Worm (Caenorhabditis elegans) whole organism, L4 larva: ENCODE results near the gene C16C10.8.

Source experiments
- F37D6.2 ChIP-seq: sonication (generic microtip); optimal IDR thresholded peaks from 2 replicates; lab custom pipeline; 2016; ENCODE audit warnings: mild to moderate bottlenecking, missing genetic modification characterization, missing compliant biosample characterization
- T20F7.1 ChIP-seq: fragments of 200-800 bp; sonication (Bioruptor generic); optimal IDR thresholded peaks from 2 replicates; lab custom pipeline; 2018; ENCODE audit warnings: mild to moderate bottlenecking, missing genetic modification characterization, missing compliant biosample characterization
- T26A8.4 ChIP-seq: fragments of 200-800 bp; sonication (Bioruptor generic); IDR thresholded peaks from 2 replicates; pipeline ENCODE4 v1.3.6; 2022; ENCODE audit warnings: missing genetic modification characterization, missing compliant biosample characterization
- Y105C5A.15 ChIP-seq: fragments of 200-800 bp; sonication (Bioruptor generic); IDR thresholded peaks from 2 replicates; pipeline ENCODE4 v1.3.6; 2022; ENCODE audit warnings: missing genetic modification characterization, missing compliant biosample characterization
- Y5F2A.4 ChIP-seq: fragments of 200-800 bp; sonication (Bioruptor generic); optimal IDR thresholded peaks from 2 replicates; lab custom pipeline; 2018; ENCODE audit warnings: mild to moderate bottlenecking, missing genetic modification characterization, missing compliant biosample characterization
- ZK337.2 ChIP-seq: fragments of 200-800 bp; sonication (Bioruptor generic); IDR thresholded peaks from 2 replicates; pipeline ENCODE4 v1.3.6; 2022; ENCODE audit warnings: missing genetic modification reagents, missing genetic modification characterization, missing compliant biosample characterization
- aha-1 ChIP-seq: fragments of 150-350 bp; peaks from one replicate; lab custom pipeline; 2014; ENCODE audit warnings: missing biosample characterization, missing genetic modification characterization
- aly-2 ChIP-seq: sonication (generic microtip); optimal IDR thresholded peaks from 2 replicates; lab custom pipeline; 2018; ENCODE audit warnings: missing biosample characterization, missing genetic modification characterization
- ama-1 ChIP-seq: fragments of 150-350 bp; optimal IDR thresholded peaks from 2 replicates; lab custom pipeline; 2014; ENCODE audit warnings: inconsistent platforms, mixed read lengths
- attf-4 ChIP-seq: sonication (generic microtip); optimal IDR thresholded peaks from 3 replicates; lab custom pipeline; 2017; ENCODE audit warnings: missing biosample characterization, missing genetic modification characterization
- ceh-20 ChIP-seq: fragments of 200-800 bp; sonication (Bioruptor generic); IDR thresholded peaks from 2 replicates; pipeline ENCODE4 v1.3.6; 2022; ENCODE audit warnings: missing genetic modification reagents, missing genetic modification characterization, missing compliant biosample characterization
- ceh-28 ChIP-seq: fragments of 150-350 bp; optimal IDR thresholded peaks from 2 replicates; lab custom pipeline; 2014; ENCODE audit warnings: missing biosample characterization, missing genetic modification reagents, missing genetic modification characterization
- ceh-82 ChIP-seq: sonication (generic microtip); optimal IDR thresholded peaks from 2 replicates; lab custom pipeline; 2017; ENCODE audit warnings: missing biosample characterization, missing genetic modification characterization
- daf-16 ChIP-seq, 3 experiments: sonication (generic microtip); optimal IDR thresholded peaks; 2 replicates each; lab custom pipeline; 2016 to 2017; ENCODE audit warnings: missing genetic modification characterization in 3 of 3, missing genetic modification reagents in 3 of 3, mild to moderate bottlenecking in 2 of 3, missing compliant biosample characterization in 2 of 3, missing biosample characterization in 1 of 3, moderate library complexity in 1 of 3
- daf-8 ChIP-seq: fragments of 200-800 bp; sonication (Bioruptor generic); IDR thresholded peaks from 2 replicates; pipeline ENCODE4 v1.3.6; 2022; ENCODE audit warnings: missing genetic modification characterization, missing compliant biosample characterization
- dpl-1 ChIP-seq: fragments of 150-350 bp; optimal IDR thresholded peaks from 2 replicates; lab custom pipeline; 2014; ENCODE audit warnings: missing biosample characterization, missing genetic modification reagents, missing genetic modification characterization
- dve-1 ChIP-seq: sonication (generic microtip); optimal IDR thresholded peaks from 2 replicates; lab custom pipeline; 2017; ENCODE audit warnings: antibody characterized with exemption, mild to moderate bottlenecking, missing genetic modification characterization, missing compliant biosample characterization; ENCODE audit not compliant: insufficient read depth
- egl-27 ChIP-seq: sonication (generic microtip); optimal IDR thresholded peaks from 3 replicates; lab custom pipeline; 2017; ENCODE audit warnings: missing biosample characterization, missing genetic modification reagents, missing genetic modification characterization
- egl-43 ChIP-seq: fragments of 200-800 bp; sonication (Bioruptor generic); IDR thresholded peaks from 2 replicates; pipeline ENCODE4 v1.3.6; 2022; ENCODE audit warnings: missing genetic modification reagents, missing genetic modification characterization, missing compliant biosample characterization
- fos-1 ChIP-seq: fragments of 150-350 bp; optimal IDR thresholded peaks from 2 replicates; lab custom pipeline; 2014; ENCODE audit warnings: missing biosample characterization, missing genetic modification characterization
- hmg-1.1 ChIP-seq: fragments of 200-800 bp; sonication (Bioruptor generic); IDR thresholded peaks from 2 replicates; pipeline ENCODE4 v1.3.6; 2022; ENCODE audit warnings: missing genetic modification reagents, missing genetic modification characterization, missing compliant biosample characterization
- jun-1 ChIP-seq: fragments of 150-350 bp; optimal IDR thresholded peaks from 2 replicates; lab custom pipeline; 2014; ENCODE audit warnings: missing biosample characterization, missing genetic modification reagents, missing genetic modification characterization
- lin-1 ChIP-seq: fragments of 200-800 bp; sonication (Bioruptor generic); IDR thresholded peaks from 2 replicates; pipeline ENCODE4 v1.3.6; 2022; ENCODE audit warnings: missing genetic modification reagents, missing genetic modification characterization, missing compliant biosample characterization
- lin-38 ChIP-seq: fragments of 200-800 bp; sonication (Bioruptor generic); IDR thresholded peaks from 2 replicates; pipeline ENCODE4 v1.3.6; 2022; ENCODE audit warnings: missing genetic modification reagents, missing genetic modification characterization, missing compliant biosample characterization
- lir-3 ChIP-seq: sonication (generic microtip); optimal IDR thresholded peaks from 2 replicates; lab custom pipeline; 2016; ENCODE audit warnings: mild to moderate bottlenecking, missing genetic modification characterization, missing compliant biosample characterization
- lsy-2 ChIP-seq, 2 experiments: fragments of 150-350 bp in 1 of 2; sonication (generic microtip) in 1 of 2; optimal IDR thresholded peaks; 2 replicates each; lab custom pipeline; 2014 to 2017; ENCODE audit warnings: missing biosample characterization in 2 of 2, missing genetic modification characterization in 2 of 2
- mdl-1 ChIP-seq, 2 experiments: fragments of 150-350 bp in 1 of 2; sonication (generic microtip) in 1 of 2; optimal IDR thresholded peaks; 2 replicates each; lab custom pipeline; 2014 to 2017; ENCODE audit warnings: missing biosample characterization in 2 of 2, missing genetic modification characterization in 2 of 2
- nhr-10 ChIP-seq: fragments of 150-350 bp; optimal IDR thresholded peaks from 2 replicates; lab custom pipeline; 2014; ENCODE audit warnings: missing biosample characterization, missing genetic modification characterization
- nhr-25 ChIP-seq: sonication (generic microtip); optimal IDR thresholded peaks from 2 replicates; lab custom pipeline; 2017; ENCODE audit warnings: missing genetic modification characterization, mild to moderate bottlenecking, missing compliant biosample characterization, antibody characterized with exemption, moderate library complexity, borderline replicate concordance; ENCODE audit not compliant: insufficient read depth
- nhr-28 ChIP-seq: fragments of 150-350 bp; optimal IDR thresholded peaks from 2 replicates; lab custom pipeline; 2014; ENCODE audit warnings: missing biosample characterization, missing genetic modification characterization
- nhr-41 ChIP-seq: fragments of 200-800 bp; sonication (Bioruptor generic); IDR thresholded peaks from 2 replicates; pipeline ENCODE4 v1.3.6; 2022; ENCODE audit warnings: missing genetic modification reagents, missing genetic modification characterization, missing compliant biosample characterization
- nhr-42 ChIP-seq: fragments of 200-800 bp; sonication (Bioruptor generic); IDR thresholded peaks from 2 replicates; pipeline ENCODE4 v1.3.6; 2022; ENCODE audit warnings: missing genetic modification characterization, missing compliant biosample characterization
- nhr-76 ChIP-seq: fragments of 150-350 bp; optimal IDR thresholded peaks from 2 replicates; lab custom pipeline; 2014; ENCODE audit warnings: missing biosample characterization, missing genetic modification characterization
- nhr-77 ChIP-seq: fragments of 150-350 bp; optimal IDR thresholded peaks from 2 replicates; lab custom pipeline; 2014; ENCODE audit warnings: missing biosample characterization, missing genetic modification characterization
- pha-4 ChIP-seq, 2 experiments: fragments of 150-350 bp in 1 of 2; fragments of 200-800 bp in 1 of 2; sonication (Bioruptor generic) in 1 of 2; IDR thresholded peaks in 1 of 2; optimal IDR thresholded peaks in 1 of 2; 2 replicates each; pipeline versions ENCODE4 v1.3.6 to Lab custom; 2014 to 2022; ENCODE audit warnings: missing genetic modification characterization in 2 of 2, missing genetic modification reagents in 2 of 2, missing biosample characterization in 1 of 2, missing compliant biosample characterization in 1 of 2
- pqm-1 ChIP-seq: sonication (generic microtip); optimal IDR thresholded peaks from 2 replicates; lab custom pipeline; 2017; ENCODE audit warnings: missing biosample characterization, missing genetic modification characterization
- saeg-2 ChIP-seq: fragments of 200-800 bp; sonication (Bioruptor generic); IDR thresholded peaks from 2 replicates; pipeline ENCODE4 v1.3.6; 2022; ENCODE audit warnings: missing genetic modification reagents, missing genetic modification characterization, missing compliant biosample characterization
- set-16 ChIP-seq: fragments of 200-800 bp; sonication (Bioruptor generic); IDR thresholded peaks from 2 replicates; pipeline ENCODE4 v1.3.6; 2022; ENCODE audit warnings: missing genetic modification reagents, missing genetic modification characterization, missing compliant biosample characterization
- unc-130 ChIP-seq: sonication (generic microtip); optimal IDR thresholded peaks from 2 replicates; lab custom pipeline; 2016; ENCODE audit warnings: missing genetic modification reagents, missing genetic modification characterization, missing compliant biosample characterization
- unc-62 ChIP-seq, 3 experiments: fragments of 150-350 bp in 1 of 3; sonication (generic microtip); optimal IDR thresholded peaks in 2 of 3; peaks in 1 of 3; 1 replicate in 1 of 3; 2 replicates in 2 of 3; lab custom pipeline; 2014 to 2017; ENCODE audit warnings: missing biosample characterization in 3 of 3, missing genetic modification characterization in 3 of 3, missing genetic modification reagents in 3 of 3, missing genotype in 1 of 3
- vab-7 ChIP-seq: fragments of 200-800 bp; sonication (Bioruptor generic); IDR thresholded peaks from 2 replicates; pipeline ENCODE4 v1.3.6; 2022; ENCODE audit warnings: missing genetic modification reagents, missing genetic modification characterization, missing compliant biosample characterization
- zag-1 ChIP-seq: fragments of 150-350 bp; optimal IDR thresholded peaks from 2 replicates; lab custom pipeline; 2014; ENCODE audit warnings: missing biosample characterization, missing genetic modification characterization
- ztf-11 ChIP-seq: fragments of 150-350 bp; optimal IDR thresholded peaks from 2 replicates; lab custom pipeline; 2014; ENCODE audit warnings: missing biosample characterization, missing genetic modification characterization

The C16C10.8 gene

DNA sequence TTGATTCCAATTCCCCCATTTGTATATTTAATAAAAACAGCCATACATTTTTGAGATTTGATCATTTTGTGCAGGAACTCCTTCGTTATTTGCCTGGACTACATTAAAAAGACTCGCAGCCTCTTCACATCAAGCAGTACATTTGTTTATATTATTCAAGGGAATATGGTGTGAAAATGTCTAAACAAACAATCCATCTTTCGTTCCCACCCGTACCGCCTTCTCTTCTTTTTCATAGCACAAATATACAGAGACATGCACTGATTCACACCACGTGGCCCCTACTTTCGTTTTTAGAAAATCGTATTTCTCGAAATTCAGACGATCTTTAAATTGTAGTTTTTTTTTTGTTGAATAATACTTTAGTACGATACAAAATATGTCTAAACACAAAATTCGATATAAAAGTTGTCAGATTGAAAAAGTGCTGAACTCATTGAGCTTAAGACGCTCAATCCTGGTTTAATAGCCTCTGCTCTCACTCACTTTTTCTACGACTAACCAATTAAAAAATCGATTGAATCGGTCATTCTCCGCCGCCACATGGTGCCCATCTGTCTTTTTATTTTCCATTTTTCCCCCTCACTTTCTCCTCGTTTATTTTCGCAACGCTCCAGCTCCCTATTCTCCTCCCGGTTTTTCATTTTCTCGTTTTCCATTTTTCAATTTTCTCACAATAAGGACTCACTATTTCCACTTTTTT lies 31.5 kb upstream of the C16C10.8 start (continued):
- no peak for TF ChIP-seq nhr-10
- peak; percentile 63 for TF ChIP-seq jun-1
- no peak for TF ChIP-seq nhr-25
- TF ChIP-seq nhr-77 (tag; lab: Kevin White, UChicago) = no peak
- TF ChIP-seq attf-4 (tag; lab: Kevin White, UChicago) = peak; percentile 69
- TF ChIP-seq nhr-28 = no peak
- TF ChIP-seq nhr-76 = peak; percentile 16
- peak; percentile 24 for TF ChIP-seq unc-130
- TF ChIP-seq lin-1 (GFP tag; lab: Robert Waterston, UW) = peak; percentile 57
- TF ChIP-seq saeg-2 = peak; percentile 73; the same call in 1 of the 2 replicates

DNA sequence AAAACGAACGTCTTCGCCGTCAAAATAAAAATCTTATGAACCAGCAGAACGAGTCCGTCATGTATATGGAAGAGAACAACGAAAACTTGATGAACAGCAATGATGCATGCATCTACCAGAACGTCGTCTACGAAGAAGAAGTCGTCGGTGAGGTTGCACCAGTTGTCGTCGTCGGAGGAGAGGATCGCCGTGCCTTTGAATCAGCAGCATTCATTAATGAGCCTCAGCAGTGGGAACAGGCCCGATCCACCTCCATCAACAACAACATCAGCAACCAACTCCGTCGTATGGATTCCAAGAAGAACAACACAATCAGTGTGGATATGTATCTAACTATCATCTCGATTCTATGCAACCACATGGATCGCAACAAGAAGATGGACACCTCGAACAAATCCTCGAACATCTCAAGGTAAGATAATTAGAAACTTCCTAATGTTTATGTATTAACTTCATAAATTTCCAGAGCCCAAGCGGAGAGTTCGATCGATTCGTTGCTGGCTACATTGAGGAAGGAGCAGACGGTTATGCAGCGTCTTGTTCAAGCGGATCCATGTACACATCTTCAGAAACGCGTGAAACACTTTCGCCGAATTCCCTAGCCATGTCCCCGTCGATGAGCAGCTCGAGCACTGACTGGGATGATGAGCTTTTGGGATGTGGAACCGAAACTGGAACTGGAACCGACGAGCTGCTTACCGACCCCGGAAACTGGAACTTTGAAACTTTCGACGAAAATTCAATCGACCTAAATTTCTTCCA lies 30.6 kb upstream of the C16C10.8 start:
- TF ChIP-seq unc-130 (no peak), ZK337.2 (GFP tag; lab: Robert Waterston, UW) (0 out of 2 replicates have a peak, but pooled peaks have one; percentile 35), hmg-1.1 (GFP tag; lab: Robert Waterston, UW) (no peak), set-16 (peak; percentile 25; the same call in 1 of the 2 replicates), pqm-1 (tag; lab: Kevin White, UChicago) (no peak), pha-4 (GFP tag; IDR thresholded peaks at IDR 0.05; lab: Robert Waterston, UW) (0 out of 2 replicates have a peak, but pooled peaks have one; percentile 14), pha-4 (tag; optimal IDR thresholded peaks at IDR 0.05; lab: Kevin White, UChicago) (no peak), egl-43 (peak; percentile 60), aha-1 (tag; lab: Kevin White, UChicago) (peak; percentile 97)

DNA sequence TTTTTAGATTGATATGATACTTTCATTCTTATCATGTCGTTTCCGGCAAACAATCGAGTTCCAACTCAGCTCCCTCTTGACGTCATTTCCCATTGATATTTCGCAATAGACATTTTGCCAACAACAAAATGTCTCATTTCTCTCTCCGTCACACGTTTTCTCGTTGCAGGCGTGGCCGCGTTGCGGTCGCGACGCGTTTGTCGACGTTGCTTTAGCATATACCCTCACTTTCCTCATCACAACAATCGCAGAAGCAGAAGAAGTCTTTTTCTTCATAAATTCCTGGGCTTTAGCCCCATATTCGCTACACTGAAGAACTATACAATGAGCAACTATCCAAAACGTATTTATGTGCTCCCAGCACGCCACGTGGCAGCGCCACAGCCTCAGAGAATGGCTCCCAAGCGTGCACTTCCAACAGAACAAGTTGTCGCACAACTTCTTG lies 29.7 kb upstream of the C16C10.8 start, which contains the start of gene xbp-1:
xbp-1 (plus strand) TSS at position 151 of the 445 bp plus-strand sequence.
- TF ChIP-seq nhr-10 (peak; percentile 76), dpl-1 (GFP tag; lab: Kevin White, UChicago) (peak; percentile 79), lsy-2 (tag; optimal IDR thresholded peaks at IDR 0.05; lab: Kevin White, UChicago) (peak; percentile 82 to 94), aly-2 (tag; lab: Kevin White, UChicago) (no peak), ceh-28 (tag; lab: Kevin White, UChicago) (no peak), Y5F2A.4 (GFP tag; lab: Kevin White, UChicago) (no peak), jun-1 (peak; percentile 93), dve-1 (tag; lab: Kevin White, UChicago) (peak; percentile 99), ceh-82 (tag; lab: Kevin White, UChicago) (no peak), mdl-1 (tag; optimal IDR thresholded peaks at IDR 0.05; lab: Kevin White, UChicago) (peak; percentile 74 to 93), zag-1 (tag; lab: Kevin White, UChicago) (no peak), egl-27 (tag; lab: Kevin White, UChicago) (peak; percentile 5), nhr-77 (tag; lab: Kevin White, UChicago) (peak; percentile 91), lir-3 (no peak), nhr-28 (peak; percentile 92), hmg-1.1 (GFP tag; lab: Robert Waterston, UW) (peak; percentile 75), nhr-41 (GFP tag; lab: Robert Waterston, UW) (peak; percentile 79), ama-1 (peak; percentile 91), T20F7.1 (GFP tag; lab: Kevin White, UChicago) (peak; percentile 88), egl-43 (peak; percentile 65), nhr-42 (GFP tag; lab: Robert Waterston, UW) (0 out of 2 replicates have a peak, but pooled peaks have one; percentile 64), daf-8 (GFP tag; lab: Robert Waterston, UW) (no peak), Y105C5A.15 (GFP tag; lab: Robert Waterston, UW) (no peak), T26A8.4 (peak; percentile 58), vab-7 (GFP tag; lab: Robert Waterston, UW) (peak; percentile 71), unc-130 (no peak), F37D6.2 (tag; lab: Kevin White, UChicago) (peak; percentile 64), daf-16 (GFP tag; optimal IDR thresholded peaks at IDR 0.05; lab: Kevin White, UChicago) (peak; percentile 15 to 92), daf-16 (tag; optimal IDR thresholded peaks at IDR 0.05; lab: Kevin White, UChicago) (peak; percentile 99), fos-1 (tag; lab: Kevin White, UChicago) (no peak), lin-38 (GFP tag; lab: Robert Waterston, UW) (peak; percentile 71), ceh-20 (peak; percentile 77), ztf-11 (tag; lab: Kevin White, UChicago) (no peak), unc-62 (GFP tag; optimal IDR thresholded peaks at IDR 0.05 in 1 of 2; lab: Kevin White, UChicago) (peak in 1 of 2 experiments; percentile 86), unc-62 (tag; optimal IDR thresholded peaks at IDR 0.05; lab: Kevin White, UChicago) (no peak)
